Worm (Caenorhabditis elegans) whole organism, L1 larva: ENCODE measurements around the gene clec-149.

Experiments used
- nhr-12 ChIP-seq: sonication (generic microtip); optimal IDR thresholded peaks from 2 replicates; lab custom pipeline; 2017; ENCODE audit warnings: missing biosample characterization, missing genetic modification characterization
- nhr-77 ChIP-seq: fragments of 150-350 bp; optimal IDR thresholded peaks from 2 replicates; lab custom pipeline; 2014; ENCODE audit warnings: missing biosample characterization, missing genetic modification characterization

ce11 chrIII:782503-782902 lies 40.5 kb upstream of the clec-149 start:
- TF ChIP-seq nhr-12 (tag; lab: Kevin White, UChicago): no peak
- TF ChIP-seq nhr-77 (tag; lab: Kevin White, UChicago): no peak
